Worm (Caenorhabditis elegans): ENCODE measurements around the gene pals-28.

- TF ChIP-seq nhr-77 (tag; optimal IDR thresholded peaks at IDR 0.05) (no peak), attf-4 (tag; optimal IDR thresholded peaks at IDR 0.05) (no peak), daf-12 (tag; optimal IDR thresholded peaks at IDR 0.05) (no peak)
These were observed 25.4 kb upstream of the pals-28 start for ce11 chrIII:4359208-4359607.

Data from whole organism, L4 larva.